Worm (Caenorhabditis elegans) whole organism, L1 larva: ENCODE data around the gene F38B7.10.
A peak's percentile ranks its signal among the peaks of the same experiment; 100 is the strongest.

Experiments
- Y116A8C.19 ChIP-seq: sonication (generic microtip); optimal IDR thresholded peaks from 2 replicates; lab custom pipeline; 2016; ENCODE audit warnings: missing compliant biosample characterization, missing genetic modification characterization, borderline replicate concordance
- aha-1 ChIP-seq: fragments of 150-350 bp; optimal IDR thresholded peaks from 2 replicates; lab custom pipeline; 2014; ENCODE audit warnings: missing biosample characterization, missing genetic modification characterization
- alr-1 ChIP-seq: fragments of 200-800 bp; sonication (Bioruptor generic); optimal IDR thresholded peaks from 2 replicates; lab custom pipeline; 2018; ENCODE audit warnings: borderline replicate concordance, mild to moderate bottlenecking, missing genetic modification characterization, missing compliant biosample characterization
- blmp-1 ChIP-seq: fragments of 150-350 bp; optimal IDR thresholded peaks from 2 replicates; lab custom pipeline; 2014; ENCODE audit warnings: missing biosample characterization, missing genetic modification characterization
- efl-1 ChIP-seq, 4 experiments: fragments of 150-350 bp; optimal IDR thresholded peaks in 3 of 4; peaks in 1 of 4; 1 replicate in 1 of 4; 2 replicates in 3 of 4; lab custom pipeline; 2014; ENCODE audit warnings: missing biosample characterization in 2 of 4, missing genetic modification characterization in 2 of 4, missing genetic modification reagents in 2 of 4
- elt-2 ChIP-seq: sonication (generic microtip); optimal IDR thresholded peaks from 2 replicates; lab custom pipeline; 2016; ENCODE audit warnings: missing genetic modification characterization, mild to moderate bottlenecking, inconsistent platforms, missing compliant biosample characterization, missing genetic modification reagents
- elt-3 ChIP-seq, 6 experiments: fragments of 150-350 bp in 1 of 6; sonication (generic microtip); optimal IDR thresholded peaks; 2 replicates each; lab custom pipeline; 2017 to 2018; ENCODE audit warnings: missing biosample characterization in 6 of 6, missing genetic modification characterization in 6 of 6, inconsistent platforms in 1 of 6
- fkh-10 ChIP-seq: sonication (generic microtip); optimal IDR thresholded peaks from 2 replicates; lab custom pipeline; 2017; ENCODE audit warnings: missing biosample characterization, missing genetic modification reagents, missing genetic modification characterization
- fkh-8 ChIP-seq: sonication (generic microtip); optimal IDR thresholded peaks from 2 replicates; lab custom pipeline; 2016; ENCODE audit warnings: mild to moderate bottlenecking, missing genetic modification characterization, missing compliant biosample characterization
- irx-1 ChIP-seq: sonication (generic microtip); optimal IDR thresholded peaks from 2 replicates; lab custom pipeline; 2016; ENCODE audit warnings: missing genetic modification characterization, missing compliant biosample characterization
- jun-1 ChIP-seq: fragments of 150-350 bp; optimal IDR thresholded peaks from 2 replicates; lab custom pipeline; 2014; ENCODE audit warnings: missing biosample characterization, missing genetic modification reagents, missing genetic modification characterization
- lin-14 ChIP-seq: fragments of 200-800 bp; sonication (Bioruptor generic); optimal IDR thresholded peaks from 2 replicates; lab custom pipeline; 2018; ENCODE audit warnings: mild to moderate bottlenecking, missing genetic modification characterization, moderate library complexity, missing compliant biosample characterization
- lin-15B ChIP-seq: fragments of 150-350 bp; sonication (generic microtip); optimal IDR thresholded peaks from 3 replicates; lab custom pipeline; 2014; ENCODE audit warnings: missing biosample characterization, missing genetic modification characterization
- lin-39 ChIP-seq: fragments of 150-350 bp; optimal IDR thresholded peaks from 2 replicates; lab custom pipeline; 2014; ENCODE audit warnings: missing biosample characterization, missing genetic modification reagents, missing genetic modification characterization
- nhr-12 ChIP-seq: sonication (generic microtip); optimal IDR thresholded peaks from 2 replicates; lab custom pipeline; 2017; ENCODE audit warnings: missing biosample characterization, missing genetic modification characterization
- nhr-19 ChIP-seq: fragments of 200-800 bp; sonication (Bioruptor generic); conservative IDR thresholded peaks from 2 replicates; pipeline ENCODE4 v1.3.6; 2022; ENCODE audit warnings: missing genetic modification characterization, missing compliant biosample characterization
- nhr-20 ChIP-seq: sonication (generic microtip); optimal IDR thresholded peaks from 2 replicates; lab custom pipeline; 2016; ENCODE audit warnings: mild to moderate bottlenecking, missing genetic modification characterization, missing compliant biosample characterization
- nhr-71 ChIP-seq: sonication (generic microtip); optimal IDR thresholded peaks from 2 replicates; lab custom pipeline; 2016; ENCODE audit warnings: mild to moderate bottlenecking, missing genetic modification characterization, moderate library complexity, missing compliant biosample characterization
- nhr-84 ChIP-seq: sonication (generic microtip); optimal IDR thresholded peaks from 2 replicates; lab custom pipeline; 2017; ENCODE audit warnings: missing biosample characterization, missing genetic modification characterization
- nhr-85 ChIP-seq: sonication (generic microtip); peaks from one replicate; lab custom pipeline; 2016; ENCODE audit warnings: missing genetic modification characterization, inconsistent platforms, missing compliant biosample characterization
- nhr-90 ChIP-seq: sonication (generic microtip); optimal IDR thresholded peaks from 2 replicates; lab custom pipeline; 2016; ENCODE audit warnings: mild to moderate bottlenecking, missing genetic modification characterization, missing compliant biosample characterization; ENCODE audit not compliant: poor library complexity
- pag-3 ChIP-seq: sonication (generic microtip); optimal IDR thresholded peaks from 2 replicates; lab custom pipeline; 2017; ENCODE audit warnings: missing genetic modification characterization, mild to moderate bottlenecking, missing compliant biosample characterization, antibody characterized with exemption, borderline replicate concordance; ENCODE audit not compliant: insufficient read depth
- sox-4 ChIP-seq: sonication (generic microtip); optimal IDR thresholded peaks from 2 replicates; lab custom pipeline; 2016; ENCODE audit warnings: missing genetic modification characterization, missing compliant biosample characterization
- sptf-1 ChIP-seq: fragments of 150-350 bp; optimal IDR thresholded peaks from 2 replicates; lab custom pipeline; 2014; ENCODE audit warnings: missing biosample characterization, missing genetic modification characterization
- sup-37 ChIP-seq: fragments of 200-800 bp; sonication (Bioruptor generic); optimal IDR thresholded peaks from 2 replicates; lab custom pipeline; 2018; ENCODE audit warnings: mild to moderate bottlenecking, missing genetic modification characterization, missing compliant biosample characterization
- swsn-7 ChIP-seq: sonication (generic microtip); optimal IDR thresholded peaks from 2 replicates; lab custom pipeline; 2016; ENCODE audit warnings: missing genetic modification characterization, missing compliant biosample characterization
- tbx-2 ChIP-seq: sonication (generic microtip); optimal IDR thresholded peaks from 2 replicates; lab custom pipeline; 2016; ENCODE audit warnings: missing genetic modification characterization, missing compliant biosample characterization
- unc-30 ChIP-seq: sonication (generic microtip); optimal IDR thresholded peaks from 2 replicates; lab custom pipeline; 2017; ENCODE audit warnings: missing biosample characterization, missing genetic modification characterization
- vab-15 ChIP-seq: sonication (generic microtip); optimal IDR thresholded peaks from 2 replicates; lab custom pipeline; 2017; ENCODE audit warnings: missing genotype, mild to moderate bottlenecking, missing genetic modification characterization, missing compliant biosample characterization

The F38B7.10 gene

DNA sequence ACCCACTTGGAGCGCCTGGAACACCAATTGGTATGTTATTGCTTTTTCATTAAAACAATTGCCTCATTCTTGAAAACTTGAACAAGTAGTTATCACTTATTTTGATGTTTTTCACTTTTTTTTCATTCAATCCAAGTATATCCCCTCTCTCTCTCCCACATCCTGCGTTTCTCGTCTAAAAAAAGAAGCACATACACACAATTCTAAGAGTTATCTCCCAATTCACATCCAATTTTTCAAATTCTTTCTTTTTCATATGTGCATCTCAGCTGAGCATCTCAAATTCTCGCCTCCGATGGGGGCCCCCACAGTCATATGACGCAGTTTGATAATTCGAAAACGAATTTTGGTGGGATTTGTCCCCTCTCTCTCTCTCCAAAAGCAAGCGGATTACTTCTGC, 8.7 kb upstream of the F38B7.10 start:
- TF ChIP-seq lin-14 (GFP tag; lab: Kevin White, UChicago): peak; percentile 62
- no peak for TF ChIP-seq vab-15
- TF ChIP-seq efl-1 (optimal IDR thresholded peaks at IDR 0.05; lab: Kevin White, UChicago): no peak
- TF ChIP-seq efl-1 (GFP tag; optimal IDR thresholded peaks at IDR 0.05 in 1 of 2; lab: Kevin White, UChicago): peak in 1 of 2 experiments; percentile 83
- peak; percentile 46 for TF ChIP-seq nhr-85 (tag; lab: Kevin White, UChicago)

DNA sequence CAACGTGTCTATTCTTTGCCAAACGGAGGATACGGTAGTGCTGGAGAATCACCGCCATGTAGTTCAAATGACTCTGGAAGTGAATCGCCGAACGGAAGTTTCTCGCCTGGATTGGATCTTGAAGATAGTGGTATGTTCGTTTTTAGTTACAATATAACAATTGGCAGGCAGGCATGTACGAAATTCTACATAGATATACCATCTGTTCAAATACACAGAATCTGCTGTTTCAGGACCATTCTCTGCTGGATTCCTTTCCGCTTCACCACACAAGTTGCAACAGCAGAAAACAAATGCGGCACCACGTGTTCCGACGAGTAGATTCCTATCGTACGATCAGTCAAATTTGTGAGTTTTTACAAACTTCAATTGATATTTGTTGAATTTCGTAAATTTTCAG, 5.8 kb upstream of the F38B7.10 start:
- TF ChIP-seq fkh-8 (tag; lab: Kevin White, UChicago) (no peak), fkh-10 (GFP tag; lab: Kevin White, UChicago) (no peak), Y116A8C.19 (tag; lab: Kevin White, UChicago) (no peak), nhr-84 (tag; lab: Kevin White, UChicago) (no peak), efl-1 (optimal IDR thresholded peaks at IDR 0.05; lab: Kevin White, UChicago) (no peak), efl-1 (GFP tag; optimal IDR thresholded peaks at IDR 0.05 in 1 of 2; lab: Kevin White, UChicago) (peak in 1 of 2 experiments; percentile 21), aha-1 (tag; lab: Kevin White, UChicago) (no peak), sup-37 (GFP tag; lab: Kevin White, UChicago) (no peak), elt-3 (tag; optimal IDR thresholded peaks at IDR 0.05; lab: Kevin White, UChicago) (no peak)

DNA sequence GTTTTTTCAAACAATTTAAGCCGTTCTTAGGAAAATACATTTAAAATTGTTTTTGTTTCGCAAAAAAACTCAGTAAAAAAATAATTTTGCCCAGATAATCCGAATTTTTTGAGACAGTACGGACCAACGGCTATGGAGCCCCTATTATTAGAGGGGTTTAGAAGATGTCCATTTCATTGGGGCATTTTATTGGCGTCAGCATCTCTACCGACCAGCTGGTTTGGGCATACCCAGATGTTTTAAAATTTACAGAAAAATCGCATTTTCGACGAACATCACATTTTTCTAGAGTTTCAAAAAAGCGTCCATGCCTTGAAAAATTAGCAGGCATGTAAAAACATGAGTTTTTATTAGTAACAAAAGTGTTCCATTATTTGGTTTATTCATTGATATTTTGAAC, 4.0 kb upstream of the F38B7.10 start:
- TF ChIP-seq nhr-12 (tag; lab: Kevin White, UChicago) (no peak), vab-15 (peak; percentile 4), efl-1 (optimal IDR thresholded peaks at IDR 0.05; lab: Kevin White, UChicago) (peak in 1 of 2 experiments; percentile 3), efl-1 (GFP tag; optimal IDR thresholded peaks at IDR 0.05 in 1 of 2; lab: Kevin White, UChicago) (no peak), jun-1 (peak; percentile 7), alr-1 (no peak)
- TF ChIP-seq, all 84 proteins: peak for 3

DNA sequence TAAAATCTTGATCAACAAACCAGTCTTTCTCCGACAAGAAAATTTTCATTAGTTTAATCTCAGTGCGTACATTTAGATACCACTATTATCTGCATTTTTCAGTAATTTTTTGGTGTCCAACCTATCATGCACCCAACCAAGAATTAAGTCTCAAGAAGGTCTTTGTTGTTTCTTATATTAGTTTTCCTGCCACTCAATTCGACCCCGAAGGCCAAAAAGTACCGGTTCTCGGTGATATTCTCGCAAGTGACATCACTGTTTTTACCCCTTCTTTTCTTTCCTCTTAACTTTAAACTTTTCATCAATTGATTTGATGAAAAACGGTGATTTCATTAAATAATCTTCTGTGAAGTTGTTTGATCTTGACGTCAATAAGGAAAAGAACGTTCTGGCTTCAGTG, 1.8 kb upstream of the F38B7.10 start, which contains the start of gene F38B7.2:
Gene F38B7.2 (plus strand): TSS at position 400 of the 400 bp plus-strand sequence.
- no peak for TF ChIP-seq sptf-1 (tag; lab: Kevin White, UChicago)
- TF ChIP-seq alr-1: no peak
- no peak for TF ChIP-seq lin-15B (tag; lab: Kevin White, UChicago)
- no peak for TF ChIP-seq unc-30 (tag; lab: Kevin White, UChicago)
- TF ChIP-seq irx-1 (tag; lab: Kevin White, UChicago): no peak
- peak; percentile 11 for TF ChIP-seq nhr-20 (tag; lab: Kevin White, UChicago)
- TF ChIP-seq lin-14 (GFP tag; lab: Kevin White, UChicago): peak; percentile 23
- TF ChIP-seq vab-15: no peak
- TF ChIP-seq nhr-71 (tag; lab: Kevin White, UChicago): peak; percentile 30
- TF ChIP-seq elt-3 (tag; optimal IDR thresholded peaks at IDR 0.05; lab: Kevin White, UChicago): peak in 4 of 6 experiments; percentile 25 to 48 (median 42)
- no peak for TF ChIP-seq elt-2 (tag; lab: Kevin White, UChicago)
- TF ChIP-seq nhr-90 (tag; lab: Kevin White, UChicago): peak; percentile 2
- no peak for TF ChIP-seq efl-1 (optimal IDR thresholded peaks at IDR 0.05; lab: Kevin White, UChicago)
- peak in 1 of 2 experiments; percentile 89 for TF ChIP-seq efl-1 (GFP tag; optimal IDR thresholded peaks at IDR 0.05 in 1 of 2; lab: Kevin White, UChicago)
- peak; percentile 90 for TF ChIP-seq nhr-85 (tag; lab: Kevin White, UChicago)
- TF ChIP-seq blmp-1: peak; percentile 44
- TF ChIP-seq fkh-10 (GFP tag; lab: Kevin White, UChicago): no peak
- no peak for TF ChIP-seq sox-4 (tag; lab: Kevin White, UChicago)
- no peak for TF ChIP-seq nhr-84 (tag; lab: Kevin White, UChicago)
- no peak for TF ChIP-seq nhr-19 (GFP tag; lab: Robert Waterston, UW)

DNA sequence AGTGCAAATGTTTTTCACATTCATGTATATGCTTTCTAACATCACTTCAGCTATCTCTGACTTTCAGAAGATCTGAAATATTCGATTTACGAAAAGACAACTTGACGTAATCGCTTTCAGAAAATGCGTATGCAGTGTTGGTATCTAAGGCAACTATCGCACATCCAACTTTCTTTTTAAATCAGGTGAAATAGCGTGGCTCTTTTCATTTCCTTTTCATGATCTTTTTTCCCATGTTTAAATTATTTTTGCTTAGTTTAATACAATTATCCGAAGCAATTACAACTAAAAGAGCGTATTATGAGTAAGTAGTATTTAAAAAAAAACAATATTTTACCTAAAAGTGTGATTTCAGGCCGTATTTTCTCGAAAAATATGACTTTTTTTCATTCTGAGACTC, 1.5 kb downstream of the F38B7.10 start, which contains the start of gene F38B7.11:
Gene F38B7.11 (plus strand): TSS at position 301 of the 400 bp plus-strand sequence.
- TF ChIP-seq lin-39 (tag; lab: Kevin White, UChicago): no peak
- no peak for TF ChIP-seq lin-14 (GFP tag; lab: Kevin White, UChicago)
- TF ChIP-seq fkh-8 (tag; lab: Kevin White, UChicago): peak; percentile 30
- TF ChIP-seq swsn-7 (tag; lab: Kevin White, UChicago): no peak
- no peak for TF ChIP-seq tbx-2 (tag; lab: Kevin White, UChicago)
- TF ChIP-seq sup-37 (GFP tag; lab: Kevin White, UChicago): no peak
- no peak for TF ChIP-seq lin-15B (tag; lab: Kevin White, UChicago)
- no peak for TF ChIP-seq pag-3 (tag; lab: Kevin White, UChicago)
